Worm (Caenorhabditis elegans): ENCODE data around the gene F35H10.2.

ce11 chrIV:8307408-8307807 is 21.6 kb upstream of the F35H10.2 start:
- TF ChIP-seq dao-5 (tag; optimal IDR thresholded peaks at IDR 0.05), result no peak
- TF ChIP-seq W03F9.2 (tag; optimal IDR thresholded peaks at IDR 0.05), result no peak
- no peak for TF ChIP-seq him-1 (tag; optimal IDR thresholded peaks at IDR 0.05)

Measured in whole organism, L4/young adult.